Fruit fly (Drosophila melanogaster) whole organism, embryonic: Measurements from ENCODE around the gene CG7953.

Source experiments
- HLH3B ChIP-seq: fragments of 200-800 bp; sonication (Bioruptor generic); IDR thresholded peaks from 2 replicates; pipeline ENCODE4 v1.3.6; 2022; ENCODE audit warnings: missing biosample characterization, missing genetic modification characterization
- cg ChIP-seq: fragments of 200-800 bp; sonication (Bioruptor generic); optimal IDR thresholded peaks from 3 replicates; lab custom pipeline; 2019; ENCODE audit warnings: missing biosample characterization, mild to moderate bottlenecking, missing genetic modification characterization, moderate library complexity
- lab ChIP-seq: fragments of 200-800 bp; sonication (Bioruptor generic); optimal IDR thresholded peaks from 3 replicates; lab custom pipeline; 2017; ENCODE audit warnings: missing biosample characterization, missing genetic modification characterization, mild to moderate bottlenecking, moderate library complexity, missing genetic modification reagents
- psq ChIP-seq: fragments of 200-800 bp; sonication (Bioruptor generic); optimal IDR thresholded peaks from 2 replicates; lab custom pipeline; 2017; ENCODE audit warnings: missing biosample characterization, missing genetic modification characterization
- run ChIP-seq: fragments of 200-800 bp; sonication (Bioruptor generic); optimal IDR thresholded peaks from 3 replicates; lab custom pipeline; 2018; ENCODE audit warnings: missing biosample characterization, mild to moderate bottlenecking, missing genetic modification characterization

DNA sequence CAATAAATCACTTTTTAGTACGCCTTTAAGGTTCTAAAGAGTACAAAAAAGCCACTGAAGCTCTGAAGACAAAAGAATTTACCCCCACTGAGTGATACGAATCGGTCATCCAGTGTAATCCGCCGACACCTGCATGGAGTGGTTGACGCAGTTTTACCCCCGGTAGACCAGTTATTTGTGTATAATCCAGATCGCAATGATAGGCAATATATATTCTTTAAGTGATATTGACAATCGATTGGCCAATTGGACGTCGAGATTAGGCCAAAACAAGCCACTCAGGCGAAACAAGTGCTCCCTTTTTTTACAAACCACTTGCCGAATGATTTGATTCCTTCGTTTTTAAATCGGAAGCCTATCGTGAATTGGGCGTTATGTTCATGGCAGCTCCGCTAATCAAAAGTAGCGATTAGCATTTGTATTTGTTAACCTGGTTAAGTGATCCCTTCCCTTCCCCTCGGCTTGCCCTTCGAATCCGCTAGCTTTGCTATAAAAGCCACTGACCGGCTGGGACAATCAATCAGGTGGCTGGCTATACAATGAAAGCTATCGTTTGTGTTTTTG is 1.4 kb upstream of the CG7953 start, which contains the start of gene CG7916:
- no peak for TF ChIP-seq psq (GFP tag; lab: Kevin White, UChicago)
- TF ChIP-seq cg (GFP tag; lab: Kevin White, UChicago), result no peak
- no peak for TF ChIP-seq lab (GFP tag; lab: Kevin White, UChicago)
- TF ChIP-seq run, result no peak
- no peak for TF ChIP-seq HLH3B (GFP tag; lab: Robert Waterston, UW)
